Worm (Caenorhabditis elegans) whole organism, young adult: ENCODE data around the gene C27A7.3.

Source experiments
- F33H1.4 ChIP-seq: fragments of 200-800 bp; sonication (Bioruptor generic); IDR thresholded peaks from 2 replicates; pipeline ENCODE4 v1.3.6; 2022; ENCODE audit warnings: missing genetic modification reagents, missing genetic modification characterization, missing compliant biosample characterization
- T26A5.8 ChIP-seq: sonication (generic microtip); optimal IDR thresholded peaks from 2 replicates; lab custom pipeline; 2016; ENCODE audit warnings: missing genetic modification characterization, missing compliant biosample characterization
- athp-1 ChIP-seq: sonication (generic microtip); optimal IDR thresholded peaks from 2 replicates; lab custom pipeline; 2017; ENCODE audit warnings: mild to moderate bottlenecking, missing genetic modification characterization, missing compliant biosample characterization
- attf-6 ChIP-seq: fragments of 200-800 bp; sonication (Bioruptor generic); IDR thresholded peaks from 2 replicates; pipeline ENCODE4 v1.3.6; 2022; ENCODE audit warnings: missing genetic modification reagents, missing genetic modification characterization, missing compliant biosample characterization
- cebp-1 ChIP-seq, 2 experiments: fragments of 200-800 bp in 1 of 2; sonication (Bioruptor generic) in 1 of 2; sonication (generic microtip) in 1 of 2; IDR thresholded peaks in 1 of 2; optimal IDR thresholded peaks in 1 of 2; 2 replicates each; pipeline versions ENCODE4 v1.3.6 to Lab custom; 2017 to 2022; ENCODE audit warnings: missing compliant biosample characterization in 2 of 2, missing genetic modification characterization in 2 of 2, mild to moderate bottlenecking in 1 of 2, missing genetic modification reagents in 1 of 2, moderate library complexity in 1 of 2
- efl-1 ChIP-seq: fragments of 150-350 bp; optimal IDR thresholded peaks from 2 replicates; lab custom pipeline; 2014; ENCODE audit warnings: missing biosample characterization, missing genetic modification reagents, missing genetic modification characterization
- lin-35 ChIP-seq, 3 experiments: fragments of 150-350 bp in 2 of 3; sonication (generic microtip) in 1 of 3; optimal IDR thresholded peaks; 2 replicates each; lab custom pipeline; 2014 to 2018; ENCODE audit warnings: missing biosample characterization in 3 of 3, missing genetic modification characterization in 3 of 3, missing genetic modification reagents in 3 of 3
- lin-40 ChIP-seq: sonication (generic microtip); optimal IDR thresholded peaks from 2 replicates; lab custom pipeline; 2016; ENCODE audit warnings: missing genetic modification characterization, mild to moderate bottlenecking, missing compliant biosample characterization, missing genotype, missing genetic modification reagents
- lir-1 ChIP-seq: fragments of 200-800 bp; sonication (Bioruptor generic); conservative IDR thresholded peaks from 2 replicates; pipeline ENCODE4 v1.3.6; 2022; ENCODE audit warnings: missing genetic modification reagents, missing genetic modification characterization, missing compliant biosample characterization
- rcor-1 ChIP-seq: fragments of 200-800 bp; sonication (Bioruptor generic); IDR thresholded peaks from 2 replicates; pipeline ENCODE4 v1.3.6; 2022; ENCODE audit warnings: missing genetic modification reagents, missing genetic modification characterization, missing compliant biosample characterization
- sdz-38 ChIP-seq: sonication (generic microtip); optimal IDR thresholded peaks from 2 replicates; lab custom pipeline; 2016; ENCODE audit warnings: missing genotype, missing genetic modification characterization, missing compliant biosample characterization
- unc-130 ChIP-seq: sonication (generic microtip); optimal IDR thresholded peaks from 2 replicates; lab custom pipeline; 2016; ENCODE audit warnings: missing genetic modification reagents, missing genetic modification characterization, missing compliant biosample characterization
- ztf-28 ChIP-seq: fragments of 200-800 bp; sonication (Bioruptor generic); IDR thresholded peaks from 2 replicates; pipeline ENCODE4 v1.3.6; 2022; ENCODE audit warnings: missing genetic modification reagents, missing genetic modification characterization, missing compliant biosample characterization

DNA sequence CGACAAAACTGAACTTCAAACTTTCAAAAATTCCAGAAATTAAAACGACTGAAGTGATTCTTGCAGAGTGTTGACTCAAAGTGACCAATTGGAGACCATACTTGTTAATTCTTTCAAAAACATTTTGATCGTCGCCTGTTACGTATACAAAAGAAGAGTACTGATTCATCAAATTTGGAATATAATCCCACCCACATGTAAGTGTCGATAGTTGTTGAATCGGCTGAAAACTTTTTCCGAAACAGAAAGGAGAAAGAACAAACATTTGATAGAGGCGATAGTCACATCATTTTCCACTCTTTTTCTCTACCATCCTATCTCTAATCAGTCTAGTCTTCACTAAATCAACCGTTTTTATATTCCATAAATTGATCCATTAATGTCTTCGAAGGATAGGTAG lies 36.8 kb upstream of the C27A7.3 start, which contains the start of gene nhr-153:
- no peak for TF ChIP-seq cebp-1 (GFP tag; IDR thresholded peaks at IDR 0.05; lab: Robert Waterston, UW)
- TF ChIP-seq cebp-1 (tag; optimal IDR thresholded peaks at IDR 0.05; lab: Kevin White, UChicago) = no peak
- TF ChIP-seq efl-1 (GFP tag; lab: Kevin White, UChicago) = no peak
- no peak for TF ChIP-seq lir-1 (GFP tag; lab: Robert Waterston, UW)
- no peak for TF ChIP-seq F33H1.4 (GFP tag; lab: Robert Waterston, UW)
- no peak for TF ChIP-seq athp-1 (tag; lab: Kevin White, UChicago)
- no peak for TF ChIP-seq T26A5.8 (tag; lab: Kevin White, UChicago)
- TF ChIP-seq lin-40 (tag; lab: Kevin White, UChicago) = no peak
- TF ChIP-seq unc-130 (GFP tag; lab: Kevin White, UChicago) = no peak
- no peak for TF ChIP-seq lin-35 (GFP tag; optimal IDR thresholded peaks at IDR 0.05; lab: Kevin White, UChicago)
- no peak for TF ChIP-seq ztf-28 (GFP tag; lab: Robert Waterston, UW)
- TF ChIP-seq attf-6 (GFP tag; lab: Robert Waterston, UW) = no peak
- no peak for TF ChIP-seq rcor-1 (GFP tag; lab: Robert Waterston, UW)
- TF ChIP-seq sdz-38 (tag; lab: Kevin White, UChicago) = no peak
